Fruit fly (Drosophila melanogaster): ENCODE measurements around the gene Vps53.

- no peak for TF ChIP-seq CG8478 (optimal IDR thresholded peaks at IDR 0.05)
- TF ChIP-seq CTCF (optimal IDR thresholded peaks at IDR 0.05) = no peak
These were observed 17.2 kb downstream of the Vps53 start for dm6 chr2L:4368553-4369268.
